Fruit fly (Drosophila melanogaster) whole organism, prepupa: ENCODE results near the gene Usp2.

Source experiments
- Blimp-1 ChIP-seq: fragments of 200-800 bp; sonication (Bioruptor generic); optimal IDR thresholded peaks from 3 replicates; lab custom pipeline; 2017; ENCODE audit warnings: missing biosample characterization, missing genetic modification characterization, mild to moderate bottlenecking, moderate library complexity, missing genetic modification reagents
- CG15336 ChIP-seq: fragments of 200-800 bp; sonication (Bioruptor generic); IDR thresholded peaks from 2 replicates; pipeline ENCODE4 v1.3.6; 2022; ENCODE audit warnings: missing biosample characterization, missing genetic modification characterization
- CG16779 ChIP-seq: fragments of 200-800 bp; sonication (Bioruptor generic); optimal IDR thresholded peaks from 3 replicates; lab custom pipeline; 2017; ENCODE audit warnings: missing biosample characterization, mild to moderate bottlenecking, missing genetic modification characterization
- CG3032 ChIP-seq: fragments of 200-800 bp; optimal IDR thresholded peaks from 2 replicates; lab custom pipeline; 2019; ENCODE audit warnings: missing biosample characterization, mild to moderate bottlenecking, missing genetic modification characterization, moderate library complexity
- CG32006 ChIP-seq: fragments of 200-800 bp; sonication (Bioruptor generic); optimal IDR thresholded peaks from 3 replicates; lab custom pipeline; 2017; ENCODE audit warnings: missing biosample characterization, mild to moderate bottlenecking, missing genetic modification characterization
- CG3919 ChIP-seq: fragments of 200-800 bp; sonication (Bioruptor generic); optimal IDR thresholded peaks from 3 replicates; lab custom pipeline; 2016; ENCODE audit warnings: missing biosample characterization, missing genetic modification characterization
- CG4318 ChIP-seq: fragments of 200-800 bp; sonication (Bioruptor generic); optimal IDR thresholded peaks from 3 replicates; lab custom pipeline; 2017; ENCODE audit warnings: missing biosample characterization, mild to moderate bottlenecking, missing genetic modification characterization
- CG6276 ChIP-seq: fragments of 200-800 bp; sonication (Bioruptor generic); optimal IDR thresholded peaks from 2 replicates; lab custom pipeline; 2017; ENCODE audit warnings: missing biosample characterization, mild to moderate bottlenecking, missing genetic modification characterization
- CG6808 ChIP-seq: fragments of 200-800 bp; sonication (Bioruptor generic); optimal IDR thresholded peaks from 3 replicates; lab custom pipeline; 2017; ENCODE audit warnings: missing biosample characterization, missing genetic modification characterization, mild to moderate bottlenecking, moderate library complexity, missing genetic modification reagents
- CG7368 ChIP-seq: fragments of 200-800 bp; sonication (Bioruptor generic); optimal IDR thresholded peaks from 3 replicates; lab custom pipeline; 2016; ENCODE audit warnings: missing biosample characterization, missing genetic modification characterization
- CG8119 ChIP-seq: fragments of 200-800 bp; sonication (Bioruptor generic); IDR thresholded peaks from 3 replicates; pipeline ENCODE4 v1.3.6; 2022; ENCODE audit warnings: missing biosample characterization, missing genetic modification characterization
- CG8319 ChIP-seq: fragments of 200-800 bp; sonication (Bioruptor generic); optimal IDR thresholded peaks from 3 replicates; lab custom pipeline; 2016; ENCODE audit warnings: missing biosample characterization, missing genetic modification characterization
- CG8632 ChIP-seq: fragments of 200-800 bp; sonication (Bioruptor generic); optimal IDR thresholded peaks from 3 replicates; lab custom pipeline; 2016; ENCODE audit warnings: missing biosample characterization, missing genetic modification characterization
- CG9139 ChIP-seq: fragments of 200-800 bp; sonication (Bioruptor generic); optimal IDR thresholded peaks from 3 replicates; lab custom pipeline; 2017; ENCODE audit warnings: missing biosample characterization, mild to moderate bottlenecking, missing genetic modification characterization
- Eip75B ChIP-seq: fragments of 200-800 bp; sonication (Bioruptor generic); optimal IDR thresholded peaks from 3 replicates; lab custom pipeline; 2016; ENCODE audit warnings: missing biosample characterization, missing genetic modification characterization
- Eip78C ChIP-seq: fragments of 200-800 bp; sonication (Bioruptor generic); peaks from one replicate; lab custom pipeline; 2016; ENCODE audit warnings: missing biosample characterization, missing genetic modification characterization
- Ets21C ChIP-seq: fragments of 200-800 bp; sonication (Bioruptor generic); optimal IDR thresholded peaks from 3 replicates; lab custom pipeline; 2016; ENCODE audit warnings: missing biosample characterization, missing genetic modification characterization
- Hr38 ChIP-seq: sonication (Bioruptor generic); optimal IDR thresholded peaks from 2 replicates; lab custom pipeline; 2016; ENCODE audit warnings: missing biosample characterization, missing genetic modification characterization
- Hr4 ChIP-seq: fragments of 200-800 bp; sonication (Bioruptor generic); optimal IDR thresholded peaks from 3 replicates; lab custom pipeline; 2016; ENCODE audit warnings: missing biosample characterization, missing genetic modification characterization
- Lpt ChIP-seq: fragments of 200-800 bp; sonication (Bioruptor generic); optimal IDR thresholded peaks from 3 replicates; lab custom pipeline; 2016; ENCODE audit warnings: missing biosample characterization, missing genetic modification characterization
- Met ChIP-seq: fragments of 200-800 bp; sonication (Bioruptor generic); optimal IDR thresholded peaks from 3 replicates; lab custom pipeline; 2016; ENCODE audit warnings: missing biosample characterization, missing genetic modification characterization
- OdsH ChIP-seq: fragments of 200-800 bp; sonication (Bioruptor generic); optimal IDR thresholded peaks from 3 replicates; lab custom pipeline; 2016; ENCODE audit warnings: missing biosample characterization, missing genetic modification characterization
- Sox102F ChIP-seq: fragments of 200-800 bp; sonication (Bioruptor generic); optimal IDR thresholded peaks from 2 replicates; lab custom pipeline; 2016; ENCODE audit warnings: missing biosample characterization, mild to moderate bottlenecking, missing genetic modification characterization
- Sox15 ChIP-seq: fragments of 200-800 bp; sonication (Bioruptor generic); optimal IDR thresholded peaks from 3 replicates; lab custom pipeline; 2016; ENCODE audit warnings: missing biosample characterization, missing genetic modification characterization
- cyc ChIP-seq: fragments of 200-800 bp; sonication (Bioruptor generic); optimal IDR thresholded peaks from 3 replicates; lab custom pipeline; 2016; ENCODE audit warnings: missing biosample characterization, missing genetic modification characterization
- dsx ChIP-seq: fragments of 200-800 bp; optimal IDR thresholded peaks from 3 replicates; lab custom pipeline; 2019; ENCODE audit warnings: missing biosample characterization, mild to moderate bottlenecking, missing genetic modification characterization, moderate library complexity; ENCODE audit not compliant: poor library complexity, severe bottlenecking
- eg ChIP-seq: fragments of 200-800 bp; sonication (Bioruptor generic); IDR thresholded peaks from 3 replicates; pipeline ENCODE4 v1.3.6; 2022; ENCODE audit warnings: missing biosample characterization, missing genetic modification characterization
- fd59A ChIP-seq: fragments of 200-800 bp; sonication (Bioruptor generic); optimal IDR thresholded peaks from 2 replicates; lab custom pipeline; 2017; ENCODE audit warnings: missing biosample characterization, mild to moderate bottlenecking, missing genetic modification characterization, missing genetic modification reagents
- fd85E ChIP-seq: fragments of 200-800 bp; sonication (Bioruptor generic); optimal IDR thresholded peaks from 3 replicates; lab custom pipeline; 2016; ENCODE audit warnings: missing biosample characterization, missing genetic modification characterization
- lz ChIP-seq: fragments of 200-800 bp; sonication (Bioruptor generic); optimal IDR thresholded peaks from 3 replicates; lab custom pipeline; 2016; ENCODE audit warnings: missing biosample characterization, missing genetic modification characterization
- net ChIP-seq: fragments of 200-800 bp; sonication (Bioruptor generic); optimal IDR thresholded peaks from 3 replicates; lab custom pipeline; 2016; ENCODE audit warnings: missing biosample characterization, missing genetic modification characterization
- ss ChIP-seq, 2 experiments: fragments of 200-800 bp; sonication (Bioruptor generic); optimal IDR thresholded peaks; 2 replicates in 1 of 2; 3 replicates in 1 of 2; lab custom pipeline; 2017 to 2018; ENCODE audit warnings: mild to moderate bottlenecking in 2 of 2, missing biosample characterization in 2 of 2, missing genetic modification characterization in 2 of 2, moderate library complexity in 1 of 2
- topi ChIP-seq: fragments of 200-800 bp; sonication (Bioruptor generic); optimal IDR thresholded peaks from 3 replicates; lab custom pipeline; 2016; ENCODE audit warnings: missing biosample characterization, missing genetic modification characterization
- vri ChIP-seq: fragments of 200-800 bp; sonication (Bioruptor generic); optimal IDR thresholded peaks from 3 replicates; lab custom pipeline; 2016; ENCODE audit warnings: missing biosample characterization, mild to moderate bottlenecking, missing genetic modification characterization

The Usp2 gene

dm6 chrX:22455023-22455422 is 580 bp upstream of the Usp2 start, which contains the start of gene wap:
TSS of gene wap (minus strand) at chrX:22455422.
- TF ChIP-seq eg (GFP tag; lab: Robert Waterston, UW) (no peak), CG3032 (tag; lab: Kevin White, UChicago) (no peak), CG4318 (GFP tag; lab: Kevin White, UChicago) (no peak), Lpt (GFP tag; lab: Kevin White, UChicago) (no peak), Met (GFP tag; lab: Kevin White, UChicago) (no peak), CG15336 (GFP tag; lab: Robert Waterston, UW) (no peak), CG8632 (GFP tag; lab: Kevin White, UChicago) (no peak), cyc (GFP tag; lab: Kevin White, UChicago) (no peak), CG6808 (no peak), ss (GFP tag; optimal IDR thresholded peaks at IDR 0.05; lab: Kevin White, UChicago) (no peak), CG9139 (GFP tag; lab: Kevin White, UChicago) (no peak), Eip75B (GFP tag; lab: Kevin White, UChicago) (no peak)
- TF ChIP-seq, all 60 proteins: peak for 0

- no peak for TF ChIP-seq CG8319 (GFP tag; lab: Kevin White, UChicago)
- no peak for TF ChIP-seq ss (GFP tag; optimal IDR thresholded peaks at IDR 0.05; lab: Kevin White, UChicago)
- no peak for TF ChIP-seq Hr38 (GFP tag; lab: Kevin White, UChicago)
- no peak for TF ChIP-seq CG3919
- peak; percentile 18 for TF ChIP-seq CG16779 (tag; lab: Kevin White, UChicago)
- TF ChIP-seq dsx (GFP tag; lab: Kevin White, UChicago): no peak
- TF ChIP-seq Lpt (GFP tag; lab: Kevin White, UChicago): no peak
- TF ChIP-seq CG9139 (GFP tag; lab: Kevin White, UChicago): no peak
- no peak for TF ChIP-seq CG6276 (GFP tag; lab: Kevin White, UChicago)
- no peak for TF ChIP-seq Sox15 (GFP tag; lab: Kevin White, UChicago)
- TF ChIP-seq fd85E (GFP tag; lab: Kevin White, UChicago): no peak
- TF ChIP-seq OdsH: no peak
- TF ChIP-seq lz (GFP tag; lab: Kevin White, UChicago): no peak
- TF ChIP-seq CG32006 (GFP tag; lab: Kevin White, UChicago): no peak
- peak; percentile 79 for TF ChIP-seq vri
- no peak for TF ChIP-seq Ets21C (GFP tag; lab: Kevin White, UChicago)
- TF ChIP-seq Hr4 (GFP tag; lab: Kevin White, UChicago): no peak
- no peak for TF ChIP-seq Sox102F
- no peak for TF ChIP-seq CG15336 (GFP tag; lab: Robert Waterston, UW)
- no peak for TF ChIP-seq topi (GFP tag; lab: Kevin White, UChicago)
- TF ChIP-seq CG3032 (tag; lab: Kevin White, UChicago): no peak
- TF ChIP-seq fd59A: no peak
- peak; percentile 41 for TF ChIP-seq Eip78C (GFP tag; lab: Kevin White, UChicago)
- TF ChIP-seq CG8119: no peak
- TF ChIP-seq net (GFP tag; lab: Kevin White, UChicago): no peak
- TF ChIP-seq Blimp-1: peak; percentile 56
Observed at dm6 chrX:22456180-22456948, 761 bp downstream of the Usp2 start.

DNA sequence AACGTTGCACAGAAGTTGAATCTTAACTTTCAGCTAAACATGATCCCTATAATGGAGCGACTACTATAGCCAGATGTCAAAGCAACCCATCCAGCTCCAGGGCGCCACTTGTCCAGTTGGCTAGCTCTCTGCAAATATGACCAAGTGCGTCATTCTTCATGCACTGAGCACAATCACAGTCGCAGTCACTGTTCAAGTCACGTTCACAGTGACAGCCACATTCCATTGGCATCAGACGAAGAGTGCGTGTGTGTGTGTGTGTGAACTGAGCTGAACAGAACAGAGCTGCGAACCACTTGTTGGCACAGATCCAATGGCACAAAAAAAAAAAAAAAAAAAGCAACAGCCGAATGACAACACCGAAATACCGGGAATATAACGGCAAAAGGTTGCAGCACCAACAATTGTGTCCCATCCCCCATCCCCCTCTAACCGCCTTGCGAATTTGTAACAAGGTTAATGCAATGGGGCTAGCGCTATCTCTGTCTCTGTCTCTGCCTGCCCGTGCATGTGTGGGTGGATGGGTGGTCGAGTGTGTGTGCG is 5.7 kb downstream of the Usp2 start:
- TF ChIP-seq Eip75B (GFP tag; lab: Kevin White, UChicago) (no peak), CG7368 (GFP tag; lab: Kevin White, UChicago) (peak; percentile 6), eg (GFP tag; lab: Robert Waterston, UW) (peak; percentile 58; the same call in 1 of the 3 replicates), CG15336 (GFP tag; lab: Robert Waterston, UW) (0 out of 2 replicates have a peak, but pooled peaks have one; percentile 22)
